Fruit fly (Drosophila melanogaster) whole organism, embryonic: ENCODE data around the gene crc.

Experiments used
- BEAF-32 ChIP-seq: fragments of 200-800 bp; sonication (Bioruptor generic); optimal IDR thresholded peaks from 3 replicates; lab custom pipeline; 2017; ENCODE audit warnings: missing biosample characterization, missing genetic modification characterization, mild to moderate bottlenecking, moderate library complexity, missing genetic modification reagents
- CG11504 ChIP-seq: fragments of 200-800 bp; sonication (Bioruptor generic); optimal IDR thresholded peaks from 3 replicates; lab custom pipeline; 2019; ENCODE audit warnings: missing biosample characterization, mild to moderate bottlenecking, missing genetic modification characterization, moderate library complexity
- CG12104 ChIP-seq: fragments of 200-800 bp; sonication (Bioruptor generic); optimal IDR thresholded peaks from 3 replicates; lab custom pipeline; 2016; ENCODE audit warnings: missing biosample characterization, missing genetic modification characterization
- CG12659 ChIP-seq: fragments of 200-800 bp; sonication (Bioruptor generic); optimal IDR thresholded peaks from 3 replicates; lab custom pipeline; 2017; ENCODE audit warnings: mild to moderate bottlenecking, missing biosample characterization, missing genetic modification reagents, missing genetic modification characterization
- CG14441 ChIP-seq: fragments of 200-800 bp; sonication (Bioruptor generic); IDR thresholded peaks from 2 replicates; pipeline ENCODE4 v1.3.6; 2022; ENCODE audit warnings: missing biosample characterization, missing genetic modification characterization
- CG14860 ChIP-seq: fragments of 200-800 bp; sonication (Bioruptor generic); IDR thresholded peaks from 3 replicates; pipeline ENCODE4 v1.3.6; 2022; ENCODE audit warnings: missing biosample characterization, missing genetic modification characterization; ENCODE audit not compliant: partially characterized antibody
- CG1529 ChIP-seq: fragments of 200-800 bp; sonication (Bioruptor generic); optimal IDR thresholded peaks from 3 replicates; lab custom pipeline; 2018; ENCODE audit warnings: missing biosample characterization, missing genetic modification characterization
- CG17361 ChIP-seq: fragments of 200-800 bp; sonication (Bioruptor generic); IDR thresholded peaks from 3 replicates; pipeline ENCODE4 v1.3.6; 2022; ENCODE audit warnings: missing biosample characterization, missing genetic modification characterization
- CG18599 ChIP-seq: fragments of 200-800 bp; sonication (Bioruptor generic); optimal IDR thresholded peaks from 3 replicates; lab custom pipeline; 2017; ENCODE audit warnings: missing biosample characterization, missing genetic modification characterization, mild to moderate bottlenecking, moderate library complexity, missing genetic modification reagents
- CG31224 ChIP-seq: fragments of 200-800 bp; sonication (Bioruptor generic); IDR thresholded peaks from 2 replicates; pipeline ENCODE4 v1.3.6; 2022; ENCODE audit warnings: missing biosample characterization, missing genetic modification characterization
- CG3995 ChIP-seq: fragments of 200-800 bp; sonication (Bioruptor generic); optimal IDR thresholded peaks from 3 replicates; lab custom pipeline; 2016; ENCODE audit warnings: missing biosample characterization, missing genetic modification characterization
- CG42726 ChIP-seq: fragments of 200-800 bp; sonication (Bioruptor generic); IDR thresholded peaks from 2 replicates; pipeline ENCODE4 v1.3.6; 2022; ENCODE audit warnings: missing biosample characterization, missing genetic modification characterization; ENCODE audit not compliant: partially characterized antibody
- CG4707 ChIP-seq: fragments of 200-800 bp; sonication (Bioruptor generic); optimal IDR thresholded peaks from 2 replicates; lab custom pipeline; 2018; ENCODE audit warnings: missing biosample characterization, mild to moderate bottlenecking, missing genetic modification characterization, moderate library complexity
- CG7963 ChIP-seq: fragments of 200-800 bp; sonication (Bioruptor generic); IDR thresholded peaks from 3 replicates; pipeline ENCODE4 v1.3.6; 2022; ENCODE audit warnings: missing biosample characterization, missing genetic modification characterization; ENCODE audit not compliant: partially characterized antibody
- CG8924 ChIP-seq: fragments of 200-800 bp; optimal IDR thresholded peaks from 3 replicates; lab custom pipeline; 2019; ENCODE audit warnings: missing biosample characterization, mild to moderate bottlenecking, missing genetic modification characterization, moderate library complexity
- Chrac-16 ChIP-seq: fragments of 200-800 bp; sonication (Bioruptor generic); optimal IDR thresholded peaks from 3 replicates; lab custom pipeline; 2016; ENCODE audit warnings: missing biosample characterization, missing genetic modification characterization
- CkIIα-i1 ChIP-seq: fragments of 200-800 bp; sonication (Bioruptor generic); IDR thresholded peaks from 2 replicates; pipeline ENCODE4 v1.3.6; 2022; ENCODE audit warnings: missing biosample characterization, missing genetic modification characterization
- CoRest ChIP-seq: fragments of 200-800 bp; sonication (Bioruptor generic); optimal IDR thresholded peaks from 3 replicates; lab custom pipeline; 2018; ENCODE audit warnings: missing biosample characterization, mild to moderate bottlenecking, missing genetic modification characterization, moderate library complexity
- Dad ChIP-seq: fragments of 200-800 bp; sonication (Bioruptor generic); optimal IDR thresholded peaks from 3 replicates; lab custom pipeline; 2016; ENCODE audit warnings: missing biosample characterization, missing genetic modification characterization
- Deaf1 ChIP-seq: fragments of 200-800 bp; optimal IDR thresholded peaks from 3 replicates; lab custom pipeline; 2019; ENCODE audit warnings: missing biosample characterization, mild to moderate bottlenecking, missing genetic modification characterization, moderate library complexity
- Drgx ChIP-seq: fragments of 200-800 bp; sonication (Bioruptor generic); IDR thresholded peaks from 2 replicates; pipeline ENCODE4 v1.3.6; 2022; ENCODE audit warnings: missing biosample characterization, missing genetic modification characterization
- Ets97D ChIP-seq: fragments of 200-800 bp; sonication (Bioruptor generic); optimal IDR thresholded peaks from 3 replicates; lab custom pipeline; 2016; ENCODE audit warnings: missing biosample characterization, missing genetic modification characterization
- GATAe ChIP-seq: fragments of 200-800 bp; sonication (Bioruptor generic); conservative IDR thresholded peaks from 2 replicates; pipeline ENCODE4 v1.3.6; 2022; ENCODE audit warnings: missing biosample characterization, missing genetic modification characterization
- Hmr ChIP-seq: fragments of 200-800 bp; sonication (Bioruptor generic); optimal IDR thresholded peaks from 3 replicates; lab custom pipeline; 2017; ENCODE audit warnings: mild to moderate bottlenecking, missing biosample characterization, missing genetic modification reagents, missing genetic modification characterization
- Pdp1 ChIP-seq, 2 experiments: fragments of 200-800 bp; sonication (Bioruptor generic); optimal IDR thresholded peaks; 3 replicates each; lab custom pipeline; 2016; ENCODE audit warnings: missing biosample characterization in 2 of 2, missing genetic modification characterization in 2 of 2, mild to moderate bottlenecking in 1 of 2, moderate library complexity in 1 of 2
- bbx ChIP-seq: fragments of 200-800 bp; sonication (Bioruptor generic); IDR thresholded peaks from 2 replicates; pipeline ENCODE4 v1.3.6; 2022; ENCODE audit warnings: missing biosample characterization, missing genetic modification characterization; ENCODE audit not compliant: partially characterized antibody
- bowl ChIP-seq: fragments of 200-800 bp; sonication (Bioruptor generic); IDR thresholded peaks from 2 replicates; pipeline ENCODE4 v1.3.6; 2022; ENCODE audit warnings: missing biosample characterization, missing genetic modification characterization
- chinmo ChIP-seq: fragments of 200-800 bp; sonication (Bioruptor generic); IDR thresholded peaks from 4 replicates; pipeline ENCODE4 v1.3.6; 2022; ENCODE audit warnings: missing biosample characterization, missing genetic modification characterization; ENCODE audit not compliant: partially characterized antibody
- croc ChIP-seq: fragments of 200-800 bp; sonication (Bioruptor generic); conservative IDR thresholded peaks from 3 replicates; pipeline ENCODE4 v1.3.6; 2022; ENCODE audit warnings: missing biosample characterization, missing genetic modification characterization
- ewg ChIP-seq: fragments of 200-800 bp; sonication (Bioruptor generic); optimal IDR thresholded peaks from 3 replicates; lab custom pipeline; 2017; ENCODE audit warnings: mild to moderate bottlenecking, missing biosample characterization, missing genetic modification reagents, missing genetic modification characterization
- fd3F ChIP-seq: fragments of 200-800 bp; sonication (Bioruptor generic); optimal IDR thresholded peaks from 2 replicates; lab custom pipeline; 2018; ENCODE audit warnings: missing biosample characterization, mild to moderate bottlenecking, missing genetic modification characterization, moderate library complexity
- fu2 ChIP-seq: fragments of 200-800 bp; sonication (Bioruptor generic); optimal IDR thresholded peaks from 2 replicates; lab custom pipeline; 2016; ENCODE audit warnings: missing biosample characterization, missing genetic modification characterization
- gcm2 ChIP-seq: fragments of 200-800 bp; sonication (Bioruptor generic); optimal IDR thresholded peaks from 2 replicates; lab custom pipeline; 2016; ENCODE audit warnings: missing biosample characterization, missing genetic modification characterization
- gfzf ChIP-seq: fragments of 200-800 bp; sonication (Bioruptor generic); optimal IDR thresholded peaks from 2 replicates; lab custom pipeline; 2016; ENCODE audit warnings: missing biosample characterization, mild to moderate bottlenecking, missing genetic modification characterization, moderate library complexity
- jumu ChIP-seq: fragments of 200-800 bp; sonication (Bioruptor generic); optimal IDR thresholded peaks from 3 replicates; lab custom pipeline; 2016; ENCODE audit warnings: missing biosample characterization, missing genetic modification characterization
- kni ChIP-seq: fragments of 200-800 bp; sonication (Bioruptor generic); optimal IDR thresholded peaks from 3 replicates; lab custom pipeline; 2017; ENCODE audit warnings: mild to moderate bottlenecking, missing biosample characterization, missing genetic modification reagents, missing genetic modification characterization
- lbe ChIP-seq: fragments of 200-800 bp; sonication (Bioruptor generic); optimal IDR thresholded peaks from 2 replicates; lab custom pipeline; 2016; ENCODE audit warnings: missing biosample characterization, mild to moderate bottlenecking, missing genetic modification characterization
- maf-S ChIP-seq: fragments of 200-800 bp; sonication (Bioruptor generic); optimal IDR thresholded peaks from 2 replicates; lab custom pipeline; 2016; ENCODE audit warnings: missing biosample characterization, missing genetic modification characterization
- mld ChIP-seq: fragments of 200-800 bp; sonication (Bioruptor generic); IDR thresholded peaks from 3 replicates; pipeline ENCODE4 v1.3.6; 2022; ENCODE audit warnings: missing biosample characterization, missing genetic modification characterization; ENCODE audit not compliant: partially characterized antibody
- pnt ChIP-seq: fragments of 200-800 bp; sonication (Bioruptor generic); optimal IDR thresholded peaks from 3 replicates; lab custom pipeline; 2016; ENCODE audit warnings: missing biosample characterization, missing genetic modification characterization
- rib ChIP-seq: fragments of 200-800 bp; sonication (Bioruptor generic); IDR thresholded peaks from 2 replicates; pipeline ENCODE4 v1.3.6; 2022; ENCODE audit warnings: missing biosample characterization, missing genetic modification characterization
- row ChIP-seq: fragments of 200-800 bp; sonication (Bioruptor generic); IDR thresholded peaks from 3 replicates; pipeline ENCODE4 v1.3.6; 2022; ENCODE audit warnings: missing biosample characterization, missing genetic modification characterization
- run ChIP-seq: fragments of 200-800 bp; sonication (Bioruptor generic); optimal IDR thresholded peaks from 3 replicates; lab custom pipeline; 2018; ENCODE audit warnings: missing biosample characterization, mild to moderate bottlenecking, missing genetic modification characterization
- salm ChIP-seq: fragments of 200-800 bp; sonication (Bioruptor generic); optimal IDR thresholded peaks from 2 replicates; lab custom pipeline; 2018; ENCODE audit warnings: missing biosample characterization, mild to moderate bottlenecking, missing genetic modification characterization
- trem ChIP-seq: fragments of 200-800 bp; optimal IDR thresholded peaks from 3 replicates; lab custom pipeline; 2019; ENCODE audit warnings: missing biosample characterization, mild to moderate bottlenecking, missing genetic modification characterization, moderate library complexity
- ttk ChIP-seq: fragments of 200-800 bp; sonication (Bioruptor generic); IDR thresholded peaks from 2 replicates; pipeline ENCODE4 v2.1.2; 2022; ENCODE audit warnings: missing biosample characterization, missing genetic modification characterization
- vvl ChIP-seq: fragments of 200-800 bp; sonication (Bioruptor generic); IDR thresholded peaks from 2 replicates; pipeline ENCODE4 v1.3.6; 2022; ENCODE audit warnings: missing biosample characterization, missing genetic modification characterization
- zen2 ChIP-seq: fragments of 200-800 bp; sonication (Bioruptor generic); IDR thresholded peaks from 3 replicates; pipeline ENCODE4 v1.3.6; 2022; ENCODE audit warnings: missing biosample characterization, missing genetic modification characterization; ENCODE audit not compliant: partially characterized antibody
- zfh1 ChIP-seq: fragments of 200-800 bp; sonication (Bioruptor generic); IDR thresholded peaks from 3 replicates; pipeline ENCODE4 v1.3.6; 2022; ENCODE audit warnings: missing biosample characterization, missing genetic modification characterization

The crc gene

DNA sequence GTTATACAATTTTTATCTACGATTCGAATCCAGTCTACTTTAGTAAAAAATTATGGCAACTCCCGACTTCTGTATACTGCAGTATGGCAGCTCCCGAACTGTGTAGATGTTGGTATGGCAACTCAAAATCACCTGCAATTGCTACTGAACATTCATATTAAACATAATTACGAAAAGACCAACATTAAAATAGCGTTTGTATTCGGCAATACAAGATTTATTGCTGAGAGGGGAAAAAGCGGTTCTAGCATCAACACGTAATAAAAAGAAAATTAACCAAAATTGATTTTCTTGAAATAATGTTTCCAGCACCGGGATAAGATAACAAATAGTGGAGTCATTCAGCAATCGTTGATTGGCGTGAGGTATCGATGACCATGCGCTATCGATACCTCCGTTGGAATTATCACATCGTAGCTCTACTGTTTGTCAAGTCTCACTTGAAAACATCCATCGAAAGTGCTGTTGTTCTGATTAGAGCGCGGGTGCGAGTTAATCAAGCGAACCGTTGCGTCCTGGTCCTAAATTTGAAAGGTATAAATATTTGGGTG, 33.6 kb downstream of the crc start, which contains the start of gene Tsp39D (continued):
- TF ChIP-seq CG17361 (GFP tag; lab: Robert Waterston, UW) = peak; percentile 60; the same call in 2 of the 3 replicates
- no peak for TF ChIP-seq CG12104
- TF ChIP-seq Drgx (GFP tag; lab: Robert Waterston, UW) = no peak
- peak; percentile 40 for TF ChIP-seq gfzf (GFP tag; lab: Kevin White, UChicago)
- TF ChIP-seq ttk (GFP tag; lab: Robert Waterston, UW) = no peak
- TF ChIP-seq kni (GFP tag; lab: Kevin White, UChicago) = peak; percentile 18
- TF ChIP-seq rib (GFP tag; lab: Robert Waterston, UW) = no peak
- no peak for TF ChIP-seq croc
- no peak for TF ChIP-seq vvl (GFP tag; lab: Robert Waterston, UW)
- peak in 1 of 2 experiments; percentile 94 for TF ChIP-seq Pdp1 (GFP tag; optimal IDR thresholded peaks at IDR 0.05; lab: Kevin White, UChicago)
- no peak for TF ChIP-seq CG31224 (GFP tag; lab: Robert Waterston, UW)
- TF ChIP-seq Ets97D (GFP tag; lab: Kevin White, UChicago) = peak; percentile 70
- peak; percentile 41 for TF ChIP-seq jumu (GFP tag; lab: Kevin White, UChicago)
- TF ChIP-seq CG7963 = peak; percentile 92
- TF ChIP-seq Chrac-16 = no peak
- peak; percentile 60 for TF ChIP-seq trem (tag; lab: Kevin White, UChicago)
- TF ChIP-seq BEAF-32 = peak; percentile 93
- no peak for TF ChIP-seq CG18599 (GFP tag; lab: Kevin White, UChicago)
- no peak for TF ChIP-seq CG1529
- no peak for TF ChIP-seq maf-S (GFP tag; lab: Kevin White, UChicago)
- peak; percentile 12 for TF ChIP-seq Deaf1 (tag; lab: Kevin White, UChicago)
- peak; percentile 87 for TF ChIP-seq CG14860
- TF ChIP-seq fu2 (GFP tag; lab: Kevin White, UChicago) = no peak
- no peak for TF ChIP-seq salm
- no peak for TF ChIP-seq fd3F (GFP tag; lab: Kevin White, UChicago)
- TF ChIP-seq bbx (GFP tag; lab: Robert Waterston, UW) = peak; percentile 87
- peak; percentile 54 for TF ChIP-seq CG11504
- TF ChIP-seq CoRest (tag; lab: Kevin White, UChicago) = peak; percentile 52
- TF ChIP-seq run (tag; lab: Kevin White, UChicago) = no peak
- peak; percentile 93; the same call in 1 of the 4 replicates for TF ChIP-seq chinmo
- peak; percentile 23 for TF ChIP-seq Dad
- peak; percentile 89; the same call in 2 of the 3 replicates for TF ChIP-seq mld (GFP tag; lab: Robert Waterston, UW)
- TF ChIP-seq CG12659 (GFP tag; lab: Kevin White, UChicago) = peak; percentile 86
- no peak for TF ChIP-seq CG4707 (GFP tag; lab: Kevin White, UChicago)
- TF ChIP-seq CG42726 (GFP tag; lab: Robert Waterston, UW) = peak; percentile 95
- no peak for TF ChIP-seq CkIIα-i1 (GFP tag; lab: Robert Waterston, UW)
- TF ChIP-seq lbe (GFP tag; lab: Kevin White, UChicago) = peak; percentile 18
- no peak for TF ChIP-seq zfh1 (GFP tag; lab: Robert Waterston, UW)
- peak; percentile 64; the same call in 1 of the 3 replicates for TF ChIP-seq zen2 (GFP tag; lab: Robert Waterston, UW)
- TF ChIP-seq pnt = no peak
- TF ChIP-seq CG14441 (GFP tag; lab: Robert Waterston, UW) = no peak
- peak; percentile 43 for TF ChIP-seq CG3995
- no peak for TF ChIP-seq GATAe
- peak; percentile 15 for TF ChIP-seq Hmr (GFP tag; lab: Kevin White, UChicago)
- no peak for TF ChIP-seq bowl
- TF ChIP-seq CG8924 = peak; percentile 25
- TF ChIP-seq gcm2 = no peak
- TF ChIP-seq ewg = no peak
- peak; percentile 24; the same call in 1 of the 3 replicates for TF ChIP-seq row (GFP tag; lab: Robert Waterston, UW)
